Worm (Caenorhabditis elegans) whole organism, young adult: ENCODE measurements around the gene pir-2.

Experiments
- B0019.2 ChIP-seq: fragments of 200-800 bp; sonication (Bioruptor generic); conservative IDR thresholded peaks from 2 replicates; pipeline ENCODE4 v1.3.6; 2022; ENCODE audit warnings: missing genetic modification reagents, missing genetic modification characterization, missing compliant biosample characterization
- C06A6.2 ChIP-seq: fragments of 200-800 bp; sonication (Bioruptor generic); conservative IDR thresholded peaks from 2 replicates; pipeline ENCODE4 v1.3.6; 2022; ENCODE audit warnings: missing genetic modification characterization, missing compliant biosample characterization
- F52B5.7 ChIP-seq: sonication (generic microtip); optimal IDR thresholded peaks from 2 replicates; lab custom pipeline; 2016; ENCODE audit warnings: mild to moderate bottlenecking, missing genetic modification characterization, missing compliant biosample characterization
- F55B11.4 ChIP-seq: sonication (generic microtip); optimal IDR thresholded peaks from 2 replicates; lab custom pipeline; 2016; ENCODE audit warnings: missing compliant biosample characterization, missing genetic modification characterization, borderline replicate concordance; ENCODE audit not compliant: insufficient read depth
- K11D2.4 ChIP-seq: fragments of 200-800 bp; sonication (Bioruptor generic); IDR thresholded peaks from 2 replicates; pipeline ENCODE4 v1.3.6; 2022; ENCODE audit warnings: missing genetic modification reagents, missing genetic modification characterization, missing compliant biosample characterization
- Y53F4B.3 ChIP-seq: fragments of 200-800 bp; sonication (Bioruptor generic); IDR thresholded peaks from 2 replicates; pipeline ENCODE4 v1.3.6; 2022; ENCODE audit warnings: missing genetic modification reagents, missing genetic modification characterization, missing compliant biosample characterization
- Y53G8AR.9 ChIP-seq: fragments of 200-800 bp; sonication (Bioruptor generic); conservative IDR thresholded peaks from 2 replicates; pipeline ENCODE4 v1.3.6; 2022; ENCODE audit warnings: missing genetic modification reagents, missing genetic modification characterization, missing compliant biosample characterization
- Y56A3A.18 ChIP-seq: fragments of 200-800 bp; sonication (Bioruptor generic); IDR thresholded peaks from 2 replicates; pipeline ENCODE4 v1.3.6; 2022; ENCODE audit warnings: missing genetic modification reagents, missing genetic modification characterization, missing compliant biosample characterization
- atf-7 ChIP-seq: sonication (generic microtip); optimal IDR thresholded peaks from 2 replicates; lab custom pipeline; 2017; ENCODE audit warnings: mild to moderate bottlenecking, missing genetic modification characterization, missing compliant biosample characterization
- athp-1 ChIP-seq: sonication (generic microtip); optimal IDR thresholded peaks from 2 replicates; lab custom pipeline; 2017; ENCODE audit warnings: mild to moderate bottlenecking, missing genetic modification characterization, missing compliant biosample characterization
- attf-5 ChIP-seq: fragments of 200-800 bp; sonication (Bioruptor generic); optimal IDR thresholded peaks from 2 replicates; lab custom pipeline; 2018; ENCODE audit warnings: mild to moderate bottlenecking, missing genetic modification characterization, missing compliant biosample characterization
- bed-1 ChIP-seq: fragments of 200-800 bp; sonication (Bioruptor generic); IDR thresholded peaks from 2 replicates; pipeline ENCODE4 v1.3.6; 2022; ENCODE audit warnings: missing genetic modification reagents, missing genetic modification characterization, missing compliant biosample characterization
- ceh-100 ChIP-seq: fragments of 200-800 bp; sonication (Bioruptor generic); IDR thresholded peaks from 2 replicates; pipeline ENCODE4 v1.3.6; 2022; ENCODE audit warnings: missing genetic modification reagents, missing genetic modification characterization, missing compliant biosample characterization
- ceh-27 ChIP-seq: fragments of 200-800 bp; sonication (Bioruptor generic); optimal IDR thresholded peaks from 2 replicates; lab custom pipeline; 2018; ENCODE audit warnings: mild to moderate bottlenecking, missing genetic modification characterization, moderate library complexity, missing compliant biosample characterization
- ceh-58 ChIP-seq: fragments of 200-800 bp; sonication (Bioruptor generic); IDR thresholded peaks from 2 replicates; pipeline ENCODE4 v1.3.6; 2022; ENCODE audit warnings: missing genetic modification characterization, missing compliant biosample characterization
- ceh-79 ChIP-seq: sonication (generic microtip); optimal IDR thresholded peaks from 2 replicates; lab custom pipeline; 2017; ENCODE audit warnings: mild to moderate bottlenecking, missing genetic modification characterization, missing compliant biosample characterization
- ceh-91 ChIP-seq: fragments of 200-800 bp; sonication (Bioruptor generic); IDR thresholded peaks from 2 replicates; pipeline ENCODE4 v1.3.6; 2022; ENCODE audit warnings: missing genetic modification reagents, missing genetic modification characterization, missing compliant biosample characterization
- chd-7 ChIP-seq: sonication (generic microtip); optimal IDR thresholded peaks from 2 replicates; lab custom pipeline; 2016; ENCODE audit warnings: mild to moderate bottlenecking, missing genetic modification characterization, moderate library complexity, missing compliant biosample characterization
- die-1 ChIP-seq: sonication (generic microtip); optimal IDR thresholded peaks from 2 replicates; lab custom pipeline; 2016; ENCODE audit warnings: missing genotype, mild to moderate bottlenecking, missing genetic modification characterization, missing compliant biosample characterization
- dox-1 ChIP-seq: fragments of 200-800 bp; sonication (Bioruptor generic); IDR thresholded peaks from 2 replicates; pipeline ENCODE4 v1.3.6; 2022; ENCODE audit warnings: missing genetic modification reagents, missing genetic modification characterization, missing compliant biosample characterization
- dpff-1 ChIP-seq: sonication (generic microtip); optimal IDR thresholded peaks from 2 replicates; lab custom pipeline; 2017; ENCODE audit warnings: mild to moderate bottlenecking, missing genetic modification characterization, missing compliant biosample characterization
- efl-1 ChIP-seq: fragments of 150-350 bp; optimal IDR thresholded peaks from 2 replicates; lab custom pipeline; 2014; ENCODE audit warnings: missing biosample characterization, missing genetic modification reagents, missing genetic modification characterization
- egl-44 ChIP-seq: fragments of 200-800 bp; sonication (Bioruptor generic); IDR thresholded peaks from 2 replicates; pipeline ENCODE4 v1.3.6; 2022; ENCODE audit warnings: missing genetic modification reagents, missing genetic modification characterization, missing compliant biosample characterization
- ets-4 ChIP-seq: fragments of 200-800 bp; sonication (Bioruptor generic); optimal IDR thresholded peaks from 2 replicates; lab custom pipeline; 2018; ENCODE audit warnings: mild to moderate bottlenecking, missing genetic modification characterization, missing compliant biosample characterization
- fkh-3 ChIP-seq: sonication (generic microtip); optimal IDR thresholded peaks from 2 replicates; lab custom pipeline; 2016; ENCODE audit warnings: mild to moderate bottlenecking, missing genetic modification characterization, missing compliant biosample characterization
- hmg-20 ChIP-seq: fragments of 200-800 bp; sonication (Bioruptor generic); IDR thresholded peaks from 2 replicates; pipeline ENCODE4 v1.3.6; 2022; ENCODE audit warnings: missing genetic modification reagents, missing genetic modification characterization, missing compliant biosample characterization
- let-526 ChIP-seq: fragments of 200-800 bp; sonication (Bioruptor generic); IDR thresholded peaks from 2 replicates; pipeline ENCODE4 v1.3.6; 2022; ENCODE audit warnings: missing genetic modification reagents, missing genetic modification characterization, missing compliant biosample characterization
- lin-54 ChIP-seq: fragments of 200-800 bp; sonication (Bioruptor generic); optimal IDR thresholded peaks from 2 replicates; lab custom pipeline; 2018; ENCODE audit warnings: mild to moderate bottlenecking, missing genetic modification characterization, missing compliant biosample characterization
- madf-10 ChIP-seq: sonication (generic microtip); optimal IDR thresholded peaks from 2 replicates; lab custom pipeline; 2016; ENCODE audit warnings: mild to moderate bottlenecking, missing genetic modification characterization, missing compliant biosample characterization
- madf-3 ChIP-seq: fragments of 200-800 bp; sonication (Bioruptor generic); IDR thresholded peaks from 2 replicates; pipeline ENCODE4 v1.3.6; 2022; ENCODE audit warnings: missing genetic modification reagents, missing genetic modification characterization, missing compliant biosample characterization
- mcd-1 ChIP-seq: fragments of 200-800 bp; sonication (Bioruptor generic); IDR thresholded peaks from 2 replicates; pipeline ENCODE4 v1.3.6; 2022; ENCODE audit warnings: missing genetic modification reagents, missing genetic modification characterization, missing compliant biosample characterization
- mxl-1 ChIP-seq: sonication (generic microtip); optimal IDR thresholded peaks from 2 replicates; lab custom pipeline; 2016; ENCODE audit warnings: missing genetic modification characterization, missing compliant biosample characterization
- nfyb-1 ChIP-seq: fragments of 200-800 bp; sonication (Bioruptor generic); IDR thresholded peaks from 2 replicates; pipeline ENCODE4 v1.3.6; 2022; ENCODE audit warnings: missing genetic modification reagents, missing genetic modification characterization, missing compliant biosample characterization
- nhr-120 ChIP-seq: fragments of 200-800 bp; sonication (Bioruptor generic); IDR thresholded peaks from 2 replicates; pipeline ENCODE4 v1.3.6; 2022; ENCODE audit warnings: missing genetic modification characterization, missing compliant biosample characterization
- nhr-90 ChIP-seq: sonication (generic microtip); optimal IDR thresholded peaks from 2 replicates; lab custom pipeline; 2016; ENCODE audit warnings: missing genotype, mild to moderate bottlenecking, missing genetic modification characterization, missing compliant biosample characterization
- pbrm-1 ChIP-seq: fragments of 200-800 bp; sonication (Bioruptor generic); IDR thresholded peaks from 2 replicates; pipeline ENCODE4 v1.3.6; 2022; ENCODE audit warnings: missing genetic modification reagents, missing genetic modification characterization, missing compliant biosample characterization
- pha-4 ChIP-seq: fragments of 150-350 bp; sonication (generic microtip); optimal IDR thresholded peaks from 2 replicates; lab custom pipeline; 2014; ENCODE audit warnings: missing biosample characterization, missing genetic modification reagents, missing genetic modification characterization
- rec-8 ChIP-seq, 2 experiments: sonication (generic microtip); optimal IDR thresholded peaks; 2 replicates each; lab custom pipeline; 2016; ENCODE audit warnings: mild to moderate bottlenecking in 2 of 2, missing genetic modification characterization in 2 of 2, missing genetic modification reagents in 2 of 2, missing genotype in 2 of 2, missing biosample characterization in 1 of 2, missing compliant biosample characterization in 1 of 2, moderate library complexity in 1 of 2
- rpc-1 ChIP-seq, 2 experiments: fragments of 150-350 bp in 1 of 2; sonication (generic microtip) in 1 of 2; optimal IDR thresholded peaks; 2 replicates each; lab custom pipeline; 2014 to 2018; ENCODE audit warnings: missing biosample characterization in 1 of 2, missing genetic modification characterization in 1 of 2, missing genetic modification reagents in 1 of 2, missing genotype in 1 of 2
- sea-2 ChIP-seq: fragments of 200-800 bp; sonication (Bioruptor generic); IDR thresholded peaks from 2 replicates; pipeline ENCODE4 v1.3.6; 2022; ENCODE audit warnings: missing genetic modification characterization, missing compliant biosample characterization
- snpc-3.4 ChIP-seq: sonication (generic microtip); optimal IDR thresholded peaks from 2 replicates; lab custom pipeline; 2017; ENCODE audit warnings: missing genetic modification characterization, mild to moderate bottlenecking, missing compliant biosample characterization, antibody characterized with exemption, moderate library complexity, missing genotype, missing genetic modification reagents
- somi-1 ChIP-seq: fragments of 200-800 bp; sonication (Bioruptor generic); optimal IDR thresholded peaks from 2 replicates; lab custom pipeline; 2018; ENCODE audit warnings: mild to moderate bottlenecking, missing genetic modification characterization, missing compliant biosample characterization
- sptf-2 ChIP-seq: fragments of 200-800 bp; sonication (Bioruptor generic); optimal IDR thresholded peaks from 2 replicates; lab custom pipeline; 2018; ENCODE audit warnings: mild to moderate bottlenecking, missing genetic modification characterization, missing compliant biosample characterization
- tlf-1 ChIP-seq: fragments of 200-800 bp; sonication (Bioruptor generic); optimal IDR thresholded peaks from 2 replicates; lab custom pipeline; 2018; ENCODE audit warnings: mild to moderate bottlenecking, missing genetic modification characterization, missing compliant biosample characterization
- unc-130 ChIP-seq: sonication (generic microtip); optimal IDR thresholded peaks from 2 replicates; lab custom pipeline; 2016; ENCODE audit warnings: missing genetic modification reagents, missing genetic modification characterization, missing compliant biosample characterization
- xnd-1 ChIP-seq: sonication (generic microtip); optimal IDR thresholded peaks from 2 replicates; lab custom pipeline; 2016; ENCODE audit warnings: missing genotype, missing genetic modification reagents, missing genetic modification characterization, missing compliant biosample characterization
- ztf-18 ChIP-seq: sonication (generic microtip); optimal IDR thresholded peaks from 2 replicates; lab custom pipeline; 2016; ENCODE audit warnings: missing genotype, mild to moderate bottlenecking, missing genetic modification characterization, missing compliant biosample characterization
- ztf-25 ChIP-seq: fragments of 200-800 bp; sonication (Bioruptor generic); IDR thresholded peaks from 2 replicates; pipeline ENCODE4 v1.3.6; 2022; ENCODE audit warnings: missing genetic modification reagents, missing genetic modification characterization, missing compliant biosample characterization

Gene pir-2

DNA sequence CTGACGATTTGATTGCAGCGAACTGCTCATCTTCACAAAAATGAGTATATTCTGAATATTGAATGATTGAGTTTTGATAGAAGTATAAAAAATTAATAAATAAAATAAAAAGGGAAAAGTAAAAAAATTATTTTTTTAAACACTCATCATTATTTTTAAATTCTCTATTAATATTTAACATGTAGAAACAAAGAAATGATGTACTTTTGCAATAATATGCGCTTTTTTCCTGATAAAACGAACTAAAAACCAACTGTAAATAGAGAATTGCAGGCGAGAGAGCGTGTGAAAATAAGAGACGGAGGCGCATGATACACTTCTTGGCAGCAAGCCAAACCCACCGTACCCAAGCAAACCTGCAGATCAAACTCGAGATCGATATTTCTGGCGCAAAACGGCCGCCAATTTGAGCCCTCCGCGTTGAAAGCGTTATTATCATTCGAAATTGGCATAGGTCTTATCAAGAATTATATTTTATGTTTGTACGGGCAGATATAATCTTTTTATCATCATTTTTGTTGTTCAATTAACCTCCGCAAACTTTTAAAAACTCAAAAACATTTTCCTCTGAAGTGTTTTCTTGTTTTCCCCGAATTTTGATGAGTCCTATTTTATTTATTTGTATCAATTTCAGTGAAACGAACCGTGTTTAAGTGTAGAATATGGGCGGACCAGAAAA lies 12.7 kb upstream of the pir-2 start, which contains the start of the genes rheb-1 and spk-1 (continued):
- peak; percentile 76 for TF ChIP-seq ceh-91 (GFP tag; lab: Robert Waterston, UW)
- TF ChIP-seq madf-10 (tag; lab: Kevin White, UChicago): peak; percentile 84
- TF ChIP-seq tlf-1 (GFP tag; lab: Kevin White, UChicago): peak; percentile 91
- peak; percentile 97 for TF ChIP-seq dox-1
- TF ChIP-seq chd-7: peak; percentile 75
- 0 out of 2 replicates have a peak, but pooled peaks have one; percentile 51 for TF ChIP-seq B0019.2
- peak; percentile 65; the same call in 1 of the 2 replicates for TF ChIP-seq egl-44 (GFP tag; lab: Robert Waterston, UW)
- TF ChIP-seq attf-5 (GFP tag; lab: Kevin White, UChicago): peak; percentile 92
- no peak for TF ChIP-seq Y56A3A.18 (GFP tag; lab: Robert Waterston, UW)
- TF ChIP-seq K11D2.4 (GFP tag; lab: Robert Waterston, UW): peak; percentile 65
- no peak for TF ChIP-seq bed-1
- TF ChIP-seq nhr-90 (tag; lab: Kevin White, UChicago): peak; percentile 56
- TF ChIP-seq C06A6.2 (GFP tag; lab: Robert Waterston, UW): peak; percentile 73
- TF ChIP-seq mcd-1 (GFP tag; lab: Robert Waterston, UW): peak; percentile 89
- peak; percentile 76 for TF ChIP-seq somi-1 (GFP tag; lab: Kevin White, UChicago)
- TF ChIP-seq ceh-58 (GFP tag; lab: Robert Waterston, UW): no peak
- no peak for TF ChIP-seq sptf-2 (GFP tag; lab: Kevin White, UChicago)
- TF ChIP-seq Y53F4B.3 (GFP tag; lab: Robert Waterston, UW): no peak
- peak; percentile 80 for TF ChIP-seq efl-1
- TF ChIP-seq pha-4 (tag; lab: Kevin White, UChicago): peak; percentile 33
- peak; percentile 30 for TF ChIP-seq unc-130 (GFP tag; lab: Kevin White, UChicago)
- peak; percentile 81; the same call in 1 of the 2 replicates for TF ChIP-seq madf-3 (GFP tag; lab: Robert Waterston, UW)
- TF ChIP-seq rec-8 (tag; optimal IDR thresholded peaks at IDR 0.05; lab: Kevin White, UChicago): no peak
- no peak for TF ChIP-seq ztf-25 (GFP tag; lab: Robert Waterston, UW)
- TF ChIP-seq hmg-20 (GFP tag; lab: Robert Waterston, UW): no peak
- TF ChIP-seq die-1: no peak
- peak; percentile 59; the same call in 1 of the 2 replicates for TF ChIP-seq Y53G8AR.9 (GFP tag; lab: Robert Waterston, UW)
- peak; percentile 86 for TF ChIP-seq ceh-27 (GFP tag; lab: Kevin White, UChicago)
- peak; percentile 74 for TF ChIP-seq ztf-18 (tag; lab: Kevin White, UChicago)
- TF ChIP-seq xnd-1 (tag; lab: Kevin White, UChicago): peak; percentile 24
- TF ChIP-seq fkh-3 (tag; lab: Kevin White, UChicago): no peak
- TF ChIP-seq snpc-3.4 (tag; lab: Kevin White, UChicago): peak; percentile 82
- TF ChIP-seq dpff-1: no peak
- TF ChIP-seq ets-4: peak; percentile 79
- peak; percentile 86 for TF ChIP-seq athp-1
- TF ChIP-seq sea-2: no peak
- TF ChIP-seq nhr-120 (GFP tag; lab: Robert Waterston, UW): no peak
- TF ChIP-seq let-526 (GFP tag; lab: Robert Waterston, UW): peak; percentile 48; the same call in 1 of the 2 replicates
- no peak for TF ChIP-seq mxl-1 (tag; lab: Kevin White, UChicago)
- TF ChIP-seq F52B5.7 (tag; lab: Kevin White, UChicago): peak; percentile 38
- no peak for TF ChIP-seq rpc-1 (optimal IDR thresholded peaks at IDR 0.05; lab: Kevin White, UChicago)
- no peak for TF ChIP-seq rpc-1 (tag; optimal IDR thresholded peaks at IDR 0.05; lab: Kevin White, UChicago)
- no peak for TF ChIP-seq F55B11.4
- TF ChIP-seq lin-54 (GFP tag; lab: Kevin White, UChicago): peak; percentile 84
- TF ChIP-seq ceh-79: no peak
- peak; percentile 54; the same call in 1 of the 2 replicates for TF ChIP-seq ceh-100
- peak; percentile 83 for TF ChIP-seq atf-7 (tag; lab: Kevin White, UChicago)
- peak; percentile 94 for TF ChIP-seq pbrm-1 (GFP tag; lab: Robert Waterston, UW)
- TF ChIP-seq nfyb-1 (GFP tag; lab: Robert Waterston, UW): peak; percentile 92
